Worm (Caenorhabditis elegans) whole organism, dauer: ENCODE measurements around the gene C05C9.3.

ENCODE experiments used
- unc-62 ChIP-seq: sonication (generic microtip); optimal IDR thresholded peaks from 2 replicates; lab custom pipeline; 2017; ENCODE audit warnings: missing biosample characterization, missing genetic modification reagents, missing genetic modification characterization

The C05C9.3 gene

DNA sequence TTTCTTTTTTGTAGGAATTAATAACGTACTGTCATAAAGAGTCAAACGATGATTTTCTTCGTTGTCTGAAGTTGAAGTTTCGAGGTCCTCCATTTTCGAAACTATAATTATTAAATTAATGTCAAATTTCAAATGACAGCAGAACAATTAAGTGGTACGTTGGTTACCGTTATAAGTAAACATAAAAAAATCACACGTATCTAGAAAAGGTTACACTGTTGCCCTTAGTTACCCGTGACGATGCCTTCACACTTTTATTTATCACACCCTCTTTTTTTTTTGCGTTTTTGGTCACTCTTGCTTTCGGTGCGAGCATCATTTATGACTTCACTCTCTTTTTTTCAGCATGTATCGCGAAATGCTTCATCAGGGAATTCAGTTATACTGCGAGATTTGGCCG lies at the start of gene C05C9.3, which contains the start of gene C05C9.2:
Gene C05C9.3, minus strand, starts transcription at position 101 of the 400 bp plus-strand sequence.
Gene C05C9.2, plus strand, starts transcription at position 346 of the 400 bp plus-strand sequence.
- no peak for TF ChIP-seq unc-62 (GFP tag; lab: Kevin White, UChicago)

DNA sequence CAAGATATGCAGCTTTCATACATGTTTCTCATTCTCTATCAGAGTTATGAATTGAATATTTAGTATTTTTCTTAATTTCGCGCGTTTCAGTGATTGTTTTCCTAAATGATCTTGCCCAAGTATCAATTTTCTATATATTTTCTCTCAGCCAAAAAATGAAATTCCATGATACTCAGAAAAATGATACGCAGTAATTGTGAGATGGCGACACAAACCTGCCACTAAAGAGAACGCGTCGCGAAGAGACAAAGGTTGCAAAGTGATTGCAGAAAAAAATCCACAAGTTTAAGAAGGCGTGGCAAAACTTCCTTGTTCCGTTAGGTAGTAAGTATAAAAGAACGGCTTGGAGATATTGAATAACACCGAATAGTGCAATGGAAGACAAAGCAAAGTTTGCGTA lies 48.5 kb upstream of the C05C9.3 start, which contains the start of gene col-179:
Gene col-179, plus strand, starts transcription at position 301 of the 400 bp plus-strand sequence.
- TF ChIP-seq unc-62 (GFP tag; lab: Kevin White, UChicago) = no peak

DNA sequence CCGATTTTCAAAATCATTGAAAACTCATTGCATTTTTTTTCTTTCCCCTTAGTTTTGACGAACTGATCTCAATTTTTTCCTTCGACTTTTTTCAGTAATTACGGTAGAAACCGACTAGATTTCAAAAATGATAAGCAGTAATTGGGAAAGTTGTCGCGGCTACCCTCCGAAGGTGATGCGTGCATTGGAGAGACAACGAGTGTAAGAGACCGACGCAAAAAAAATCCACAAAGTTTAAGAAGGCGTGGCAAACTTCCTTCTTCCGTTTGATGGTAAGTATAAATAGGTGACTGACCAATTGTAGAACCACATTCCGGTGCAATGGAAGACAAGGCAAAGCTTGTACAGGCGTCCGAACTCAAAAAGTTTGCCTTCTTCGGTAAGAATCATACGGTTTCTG lies 46.5 kb upstream of the C05C9.3 start, which contains the start of gene col-178:
Gene col-178, plus strand, starts transcription at position 301 of the 400 bp plus-strand sequence.
- no peak for TF ChIP-seq unc-62 (GFP tag; lab: Kevin White, UChicago)

DNA sequence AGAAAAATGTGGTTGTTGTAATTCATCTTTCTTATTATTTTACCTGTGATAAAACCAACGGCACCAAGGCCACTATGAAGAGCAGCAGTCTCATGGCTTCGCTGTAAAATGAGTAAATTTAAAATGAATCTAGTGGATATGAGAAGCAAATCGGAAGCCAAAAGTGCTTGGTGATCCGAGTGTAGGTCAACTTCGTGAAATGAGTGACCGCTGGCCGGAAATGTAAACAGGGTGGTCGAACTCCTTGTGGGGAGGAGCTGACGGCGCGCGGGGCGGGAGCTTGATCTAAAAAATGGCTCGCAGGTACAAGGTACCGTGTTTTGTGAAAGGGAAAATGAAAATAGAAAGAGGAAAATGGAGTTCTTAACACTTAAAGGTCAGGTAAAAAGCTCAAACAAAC lies 44.1 kb upstream of the C05C9.3 start, which contains the start of gene C34F6.1:
Gene C34F6.1, minus strand, starts transcription at position 101 of the 400 bp plus-strand sequence.
- TF ChIP-seq unc-62 (GFP tag; lab: Kevin White, UChicago) = no peak

DNA sequence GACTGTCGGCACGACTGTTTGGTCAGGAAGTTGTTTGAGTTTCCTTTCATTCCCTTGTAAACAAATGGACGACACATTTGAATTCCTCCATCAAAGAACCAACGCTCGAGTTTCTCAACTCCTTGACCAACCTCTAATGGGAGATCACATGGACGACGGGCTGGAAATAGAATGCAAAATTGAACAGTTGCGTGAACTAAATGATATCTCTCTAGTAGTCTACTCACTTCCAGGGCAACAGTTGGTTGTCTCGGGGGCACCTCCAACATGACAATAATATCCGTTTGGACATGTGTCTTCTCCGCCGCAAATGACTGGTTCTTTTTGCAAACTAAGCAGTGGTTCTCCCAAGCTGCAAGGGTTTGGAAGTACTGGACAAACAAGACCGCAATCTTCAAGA lies 41.0 kb upstream of the C05C9.3 start:
- TF ChIP-seq unc-62 (GFP tag; lab: Kevin White, UChicago) = no peak

DNA sequence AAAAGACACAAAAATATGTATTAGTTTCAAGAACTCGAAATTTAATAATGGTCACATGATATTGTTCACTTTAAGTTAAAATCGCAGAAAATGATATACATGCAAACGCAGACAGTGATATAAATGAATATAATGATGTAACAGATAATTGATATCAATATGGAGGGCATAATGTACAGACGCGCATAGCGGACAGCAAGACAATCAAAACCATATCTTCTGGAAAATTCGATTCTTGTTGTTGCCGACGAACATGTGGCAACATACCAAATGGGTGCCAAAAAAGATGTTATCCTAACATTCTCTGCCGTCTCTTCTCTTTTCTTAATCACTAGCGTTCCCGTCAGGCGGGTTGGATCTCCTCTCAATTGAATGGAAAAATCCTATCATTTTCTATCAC lies 37.8 kb upstream of the C05C9.3 start:
- TF ChIP-seq unc-62 (GFP tag; lab: Kevin White, UChicago) = no peak

DNA sequence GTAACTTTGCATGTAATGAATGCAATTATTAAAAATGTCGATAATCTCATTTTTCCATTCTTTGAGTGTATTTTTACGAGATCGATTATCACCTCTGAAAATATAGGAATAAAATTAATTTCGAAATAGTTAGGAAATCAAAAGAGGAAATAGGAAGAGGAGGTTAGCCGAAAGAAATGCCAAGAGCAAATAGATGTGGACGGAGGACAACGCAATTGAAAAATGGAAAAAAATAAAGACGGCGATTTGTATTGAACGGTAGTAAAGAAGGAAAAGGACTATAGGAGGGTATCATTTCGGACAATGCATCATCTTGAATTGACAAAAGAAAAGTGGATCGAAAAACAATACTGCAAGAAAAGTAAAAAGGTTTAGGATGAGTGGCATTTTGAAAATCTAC lies 36.9 kb upstream of the C05C9.3 start, which contains the start of gene F13D2.1:
Gene F13D2.1, minus strand, starts transcription at position 101 of the 400 bp plus-strand sequence.
- no peak for TF ChIP-seq unc-62 (GFP tag; lab: Kevin White, UChicago)

DNA sequence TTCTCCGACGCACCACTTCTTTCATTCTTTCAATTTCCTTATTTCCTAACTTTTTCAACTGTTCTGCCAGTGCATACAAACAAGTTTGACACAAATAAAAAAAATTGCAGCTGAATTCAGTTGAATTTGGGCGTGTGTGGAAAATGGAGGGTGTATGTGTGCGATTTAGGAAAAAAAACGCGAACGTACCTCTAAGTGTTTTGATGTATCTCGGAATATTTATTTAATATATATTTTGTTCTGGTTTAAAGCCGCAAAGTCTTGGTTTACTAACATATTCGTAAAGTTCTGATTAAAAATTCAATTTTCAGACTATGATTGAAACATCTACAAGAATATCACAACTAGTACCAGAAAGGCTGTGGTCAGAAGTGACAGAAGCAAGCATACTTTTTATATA lies 32.9 kb upstream of the C05C9.3 start, which contains the start of gene gnrr-7:
Gene gnrr-7, plus strand, starts transcription at position 301 of the 400 bp plus-strand sequence.
- TF ChIP-seq unc-62 (GFP tag; lab: Kevin White, UChicago) = no peak

DNA sequence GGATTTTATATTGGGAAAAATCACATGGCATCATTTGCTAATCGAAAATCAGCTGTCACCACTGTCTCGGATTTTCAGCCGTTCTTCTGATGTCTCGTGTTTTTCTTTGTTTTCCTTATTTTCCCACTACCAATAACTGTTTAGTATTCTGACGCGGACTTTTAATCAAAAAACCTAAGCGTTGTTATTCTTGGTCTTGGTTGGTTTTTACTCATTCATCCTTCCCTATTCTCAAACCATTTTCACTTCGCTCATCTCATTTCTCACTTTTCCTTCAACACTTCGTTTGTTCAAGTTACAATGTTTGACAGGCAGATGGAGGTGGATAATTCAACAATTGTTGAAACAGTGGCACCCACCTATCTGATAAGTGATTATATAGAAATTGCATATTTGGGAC lies 26.0 kb upstream of the C05C9.3 start, which contains the start of gene gnrr-6:
Gene gnrr-6, plus strand, starts transcription at position 301 of the 400 bp plus-strand sequence.
- no peak for TF ChIP-seq unc-62 (GFP tag; lab: Kevin White, UChicago)

DNA sequence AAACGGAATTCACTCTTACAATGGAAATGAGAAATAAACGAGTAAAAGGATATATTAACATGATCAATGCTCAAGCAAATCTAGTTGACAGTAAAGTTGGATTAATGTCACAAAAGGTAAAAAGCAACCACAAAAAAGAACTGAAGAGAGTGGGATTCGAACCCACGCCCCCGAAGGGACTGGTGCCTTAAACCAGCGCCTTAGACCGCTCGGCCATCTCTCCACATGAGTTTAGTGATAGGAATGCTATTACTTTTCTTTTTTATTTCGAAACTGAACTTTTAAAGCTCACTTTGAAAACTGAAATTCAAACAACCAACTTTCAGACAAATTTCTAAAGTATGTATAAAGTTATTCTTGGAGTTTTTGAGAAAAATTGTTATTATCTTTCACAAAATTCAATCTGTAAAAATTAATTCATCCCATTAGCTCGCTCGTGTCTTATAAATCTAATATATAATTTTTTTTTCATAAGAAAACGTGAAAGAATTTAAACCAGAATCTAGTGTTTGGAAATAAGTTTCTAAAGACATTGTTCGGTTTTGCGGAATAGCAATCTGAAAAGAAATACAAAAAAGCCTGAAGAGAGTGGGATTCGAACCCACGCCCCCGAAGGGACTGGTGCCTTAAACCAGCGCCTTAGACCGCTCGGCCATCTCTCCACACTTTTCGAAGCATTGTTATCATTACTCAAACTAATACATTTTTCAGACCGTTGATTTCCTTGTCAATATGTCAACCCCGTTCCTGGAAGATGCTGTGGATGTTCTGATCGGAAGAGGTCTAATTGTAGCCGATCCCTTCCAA lies 10.4 kb upstream of the C05C9.3 start:
- TF ChIP-seq unc-62 (GFP tag; lab: Kevin White, UChicago) = no peak

DNA sequence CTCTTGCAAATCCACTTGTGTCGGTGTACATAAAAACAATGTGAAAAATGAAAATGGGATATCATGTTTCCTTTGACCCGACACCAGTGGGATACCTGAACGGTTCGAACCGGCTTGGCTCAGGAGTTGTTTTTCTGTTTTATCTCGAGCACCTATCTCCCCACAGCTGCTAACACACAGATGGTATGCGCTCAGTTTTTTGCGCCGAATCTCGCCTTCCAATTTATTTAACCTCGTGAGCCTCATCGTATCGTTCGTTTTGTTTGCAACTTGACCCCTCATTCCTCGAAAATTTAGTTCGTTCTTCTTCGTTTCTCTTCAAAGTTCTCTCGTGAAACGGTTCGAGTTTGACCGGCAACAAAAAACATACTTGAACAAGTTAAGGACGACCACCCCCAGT lies 7.9 kb upstream of the C05C9.3 start, which contains the start of gene C05C9.1:
Gene C05C9.1, plus strand, starts transcription at position 301 of the 400 bp plus-strand sequence.
- no peak for TF ChIP-seq unc-62 (GFP tag; lab: Kevin White, UChicago)

DNA sequence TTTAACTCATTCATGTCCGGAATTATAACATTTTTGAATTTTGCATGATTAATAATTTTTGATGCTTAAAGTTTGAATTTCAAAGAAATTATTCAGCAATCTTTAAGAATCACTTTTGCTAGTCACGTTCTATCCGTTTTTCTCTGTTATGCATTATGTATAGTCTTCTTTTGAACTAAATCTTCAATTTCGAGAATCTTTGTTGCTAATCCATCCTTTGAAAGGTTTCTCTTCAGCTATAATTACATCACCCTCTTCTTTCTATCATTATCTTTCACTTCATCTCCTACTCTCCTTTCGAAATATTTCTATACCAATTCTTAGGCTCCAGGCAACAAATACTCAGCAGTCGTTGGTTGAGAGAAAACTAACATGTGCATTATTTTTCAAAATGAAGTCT lies 1.1 kb downstream of the C05C9.3 start:
- no peak for TF ChIP-seq unc-62 (GFP tag; lab: Kevin White, UChicago)

DNA sequence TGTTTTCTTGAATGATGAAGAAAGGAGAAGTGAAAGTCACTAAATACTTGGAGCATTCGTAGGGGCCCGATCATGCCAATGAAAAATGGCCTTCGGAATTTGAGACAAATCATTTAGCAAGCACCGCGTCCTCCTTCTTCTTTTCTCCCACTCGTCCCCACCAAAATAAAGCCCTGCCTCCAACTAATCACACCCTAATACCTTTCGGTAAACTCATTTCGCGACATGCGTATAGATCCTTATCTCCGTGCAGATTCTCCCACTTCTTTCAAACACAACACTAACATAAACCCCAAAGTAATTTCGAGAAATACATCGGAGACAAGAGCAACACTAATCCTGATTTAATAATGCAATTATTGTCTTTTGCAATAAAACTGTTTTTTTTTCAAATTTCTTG lies 15.0 kb downstream of the C05C9.3 start:
- no peak for TF ChIP-seq unc-62 (GFP tag; lab: Kevin White, UChicago)

DNA sequence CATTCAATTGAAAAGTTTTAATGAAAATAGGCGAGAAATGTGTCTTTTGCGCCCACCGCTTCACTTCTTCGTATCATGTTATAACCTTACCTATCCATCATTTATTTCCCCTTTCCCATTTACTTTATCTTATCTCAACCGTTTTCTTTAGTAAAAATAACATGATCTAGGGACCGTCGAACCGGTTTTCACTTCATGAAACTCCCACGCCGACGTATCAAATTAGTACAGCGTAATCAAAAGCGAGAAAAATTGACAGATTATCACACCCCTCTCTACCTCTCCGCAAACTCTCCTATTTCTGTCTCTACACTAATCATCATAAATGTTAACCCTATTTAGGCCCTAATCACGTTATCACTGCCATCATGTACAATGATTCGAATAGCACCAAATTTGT lies 15.6 kb downstream of the C05C9.3 start:
- no peak for TF ChIP-seq unc-62 (GFP tag; lab: Kevin White, UChicago)

DNA sequence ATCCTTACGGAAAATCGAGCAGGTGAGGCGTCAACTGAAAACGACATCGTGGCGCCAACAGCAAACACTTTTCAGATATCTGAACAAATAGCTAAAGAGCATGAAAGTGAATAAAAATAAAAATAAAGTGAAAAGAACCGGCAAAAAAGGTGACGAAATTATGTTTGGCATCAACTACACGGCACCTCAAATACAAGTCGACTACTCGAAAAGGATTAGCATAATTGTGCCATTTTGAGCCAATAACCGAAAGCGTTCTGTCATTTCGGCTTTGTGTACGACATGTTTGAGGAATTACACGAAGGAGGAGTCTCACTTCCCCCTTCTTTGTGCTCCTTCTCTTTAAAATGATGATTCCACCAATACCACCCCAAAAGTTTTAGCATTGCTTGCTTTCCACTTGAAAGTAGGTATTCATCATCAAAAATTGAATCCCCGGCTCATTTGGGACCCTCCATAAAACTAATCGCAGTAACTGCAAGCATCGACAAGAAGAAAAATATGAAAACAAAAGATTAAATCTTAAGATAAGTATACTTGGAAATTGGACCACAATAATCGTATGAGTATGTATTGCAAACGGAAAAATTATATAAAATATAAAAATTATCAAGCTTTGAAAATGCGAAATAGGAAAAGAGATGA lies 17.7 kb downstream of the C05C9.3 start:
- TF ChIP-seq unc-62 (GFP tag; lab: Kevin White, UChicago) = no peak

DNA sequence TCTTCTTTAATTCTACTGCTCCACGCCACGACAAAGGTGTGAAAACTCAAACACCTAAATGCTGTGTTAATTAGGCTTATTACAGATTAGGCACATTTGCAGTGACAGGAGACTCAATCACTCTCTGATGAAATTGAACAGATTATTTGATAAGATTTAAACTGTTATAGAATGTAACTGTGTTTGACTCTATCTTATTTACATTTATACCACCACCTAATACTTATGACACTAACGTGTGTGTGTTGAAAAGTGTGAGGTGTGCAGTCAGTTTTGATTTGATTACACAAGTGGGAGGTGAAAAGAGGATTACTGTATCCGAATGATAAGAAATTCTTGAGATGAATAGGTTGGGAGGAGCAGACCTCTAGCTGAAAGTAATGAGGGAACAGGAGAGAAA lies 20.4 kb downstream of the C05C9.3 start:
- TF ChIP-seq unc-62 (GFP tag; lab: Kevin White, UChicago) = no peak
